Comparison of ENCODE assay signal across 1 fruit fly cellular context in genomic region chrX:7333858-7334800, dm6.
A peak's percentile ranks its signal among the peaks of the same experiment; 100 is the strongest.
TF ChIP-seq lines count a peak whose summit lies in the region.

No protein-coding gene starts in this region.

TF ChIP-seq in whole organism, embryonic, 481 proteins besides CTCF, POLR2A, EP300 and RAD21 (continued from another document and continues in another):
- peak; percentile 2 for TF ChIP-seq Atf3 (GFP tag; optimal IDR thresholded peaks at IDR 0.05; lab: Kevin White, UChicago)
- peak; percentile 51 for TF ChIP-seq CG10147 (GFP tag; optimal IDR thresholded peaks at IDR 0.05; lab: Kevin White, UChicago)
- TF ChIP-seq slp2 (GFP tag; optimal IDR thresholded peaks at IDR 0.05; lab: Kevin White, UChicago) = peak; percentile 24
- TF ChIP-seq CG17829 (tag; optimal IDR thresholded peaks at IDR 0.05; lab: Kevin White, UChicago) = no peak
- no peak for TF ChIP-seq br (optimal IDR thresholded peaks at IDR 0.05; lab: Kevin White, UChicago)
- TF ChIP-seq chif (GFP tag; optimal IDR thresholded peaks at IDR 0.05; lab: Kevin White, UChicago) = peak in 1 of 2 experiments; percentile 52
- TF ChIP-seq Eip74EF (GFP tag; optimal IDR thresholded peaks at IDR 0.05; lab: Kevin White, UChicago) = no peak
- TF ChIP-seq CG15601 (tag; optimal IDR thresholded peaks at IDR 0.05; lab: Kevin White, UChicago) = no peak
- TF ChIP-seq stc (GFP tag; IDR thresholded peaks at IDR 0.05; lab: Robert Waterston, UW) = no peak
- TF ChIP-seq caup (GFP tag; optimal IDR thresholded peaks at IDR 0.05; lab: Kevin White, UChicago; ENCODE audit: severe bottlenecking) = peak; percentile 45
- no peak for TF ChIP-seq hbn (GFP tag; IDR thresholded peaks at IDR 0.05; lab: Robert Waterston, UW; ENCODE audit: partially characterized antibody)
- TF ChIP-seq Nf-YA (GFP tag; IDR thresholded peaks at IDR 0.05; lab: Robert Waterston, UW) = no peak
- TF ChIP-seq CG17385 (GFP tag; optimal IDR thresholded peaks at IDR 0.05; lab: Kevin White, UChicago) = no peak
- TF ChIP-seq dan (GFP tag; IDR thresholded peaks at IDR 0.05; lab: Robert Waterston, UW) = no peak
- TF ChIP-seq CG30020 (tag; optimal IDR thresholded peaks at IDR 0.05; lab: Kevin White, UChicago) = no peak
- no peak for TF ChIP-seq ato (GFP tag; IDR thresholded peaks at IDR 0.05; lab: Robert Waterston, UW; ENCODE audit: partially characterized antibody)
- TF ChIP-seq fd96Cb (tag; optimal IDR thresholded peaks at IDR 0.05; lab: Kevin White, UChicago) = no peak
- peak; percentile 45; the same call in 1 of the 2 replicates for TF ChIP-seq CG14014 (GFP tag; IDR thresholded peaks at IDR 0.05; lab: Robert Waterston, UW)
- no peak for TF ChIP-seq CG8924 (tag; optimal IDR thresholded peaks at IDR 0.05; lab: Kevin White, UChicago)
- TF ChIP-seq CG4820 (GFP tag; optimal IDR thresholded peaks at IDR 0.05; lab: Kevin White, UChicago) = no peak
- peak; percentile 34 for TF ChIP-seq ind (GFP tag; optimal IDR thresholded peaks at IDR 0.05; lab: Kevin White, UChicago)
- no peak for TF ChIP-seq tll (GFP tag; optimal IDR thresholded peaks at IDR 0.05; lab: Kevin White, UChicago)
- TF ChIP-seq gfzf (GFP tag; optimal IDR thresholded peaks at IDR 0.05; lab: Kevin White, UChicago) = no peak
- TF ChIP-seq CG3838 (GFP tag; optimal IDR thresholded peaks at IDR 0.05; lab: Kevin White, UChicago) = no peak
- no peak for TF ChIP-seq CG11085 (GFP tag; IDR thresholded peaks at IDR 0.05; lab: Robert Waterston, UW)
- TF ChIP-seq Sry-δ (GFP tag; optimal IDR thresholded peaks at IDR 0.05; lab: Kevin White, UChicago) = no peak
- peak; percentile 54 for TF ChIP-seq CG9609 (GFP tag; optimal IDR thresholded peaks at IDR 0.05; lab: Kevin White, UChicago)
- no peak for TF ChIP-seq CG32767 (GFP tag; IDR thresholded peaks at IDR 0.05; lab: Robert Waterston, UW)
- TF ChIP-seq Dp (GFP tag; optimal IDR thresholded peaks at IDR 0.05; lab: Kevin White, UChicago) = no peak
- TF ChIP-seq CG8388 (GFP tag; optimal IDR thresholded peaks at IDR 0.05; lab: Kevin White, UChicago) = no peak
- TF ChIP-seq ATbp (GFP tag; optimal IDR thresholded peaks at IDR 0.05; lab: Kevin White, UChicago) = no peak
- no peak for TF ChIP-seq CG30431 (GFP tag; optimal IDR thresholded peaks at IDR 0.05; lab: Kevin White, UChicago)
- no peak for TF ChIP-seq CG10267 (tag; optimal IDR thresholded peaks at IDR 0.05; lab: Kevin White, UChicago)
- TF ChIP-seq CG17912 (GFP tag; optimal IDR thresholded peaks at IDR 0.05; lab: Kevin White, UChicago) = no peak
- TF ChIP-seq yki (optimal IDR thresholded peaks at IDR 0.05; lab: Kevin White, UChicago) = no peak
- no peak for TF ChIP-seq kay (GFP tag; optimal IDR thresholded peaks at IDR 0.05; lab: Kevin White, UChicago)
- TF ChIP-seq CG12659 (GFP tag; optimal IDR thresholded peaks at IDR 0.05; lab: Kevin White, UChicago) = peak; percentile 26
- peak; percentile 25 for TF ChIP-seq unpg (GFP tag; optimal IDR thresholded peaks at IDR 0.05; lab: Kevin White, UChicago)
- peak; percentile 5 for TF ChIP-seq pum (GFP tag; optimal IDR thresholded peaks at IDR 0.05; lab: Kevin White, UChicago)
- TF ChIP-seq Sox100B (GFP tag; optimal IDR thresholded peaks at IDR 0.05; lab: Kevin White, UChicago) = no peak
- TF ChIP-seq CG1792 (GFP tag; optimal IDR thresholded peaks at IDR 0.05; lab: Kevin White, UChicago) = peak; percentile 38
- TF ChIP-seq B-H1 (GFP tag; IDR thresholded peaks at IDR 0.05; lab: Robert Waterston, UW) = no peak
- peak; percentile 47 for TF ChIP-seq Atf-2 (GFP tag; optimal IDR thresholded peaks at IDR 0.05; lab: Kevin White, UChicago)
- TF ChIP-seq pita (GFP tag; optimal IDR thresholded peaks at IDR 0.05; lab: Kevin White, UChicago) = no peak
- TF ChIP-seq Hr39 (optimal IDR thresholded peaks at IDR 0.05; lab: Kevin White, UChicago) = no peak
- TF ChIP-seq ERR (GFP tag; optimal IDR thresholded peaks at IDR 0.05; lab: Kevin White, UChicago) = no peak
- peak; percentile 17 for TF ChIP-seq Ssrp (tag; optimal IDR thresholded peaks at IDR 0.05; lab: Kevin White, UChicago)
- no peak for TF ChIP-seq CG7372 (GFP tag; IDR thresholded peaks at IDR 0.05; lab: Robert Waterston, UW)
- no peak for TF ChIP-seq HLHmδ (GFP tag; optimal IDR thresholded peaks at IDR 0.05; lab: Kevin White, UChicago)
- peak; percentile 38 for TF ChIP-seq sqz (GFP tag; optimal IDR thresholded peaks at IDR 0.05; lab: Kevin White, UChicago)
- TF ChIP-seq CG4617 (GFP tag; optimal IDR thresholded peaks at IDR 0.05; lab: Kevin White, UChicago; ENCODE audit: borderline replicate concordance) = no peak
- no peak for TF ChIP-seq bowl (GFP tag; IDR thresholded peaks at IDR 0.05; lab: Robert Waterston, UW)
- TF ChIP-seq CG7987 (GFP tag; optimal IDR thresholded peaks at IDR 0.05; lab: Kevin White, UChicago) = no peak
- TF ChIP-seq CG7928 (GFP tag; optimal IDR thresholded peaks at IDR 0.05; lab: Kevin White, UChicago) = no peak
- no peak for TF ChIP-seq Fer1 (GFP tag; optimal IDR thresholded peaks at IDR 0.05; lab: Kevin White, UChicago)
- no peak for TF ChIP-seq Dek (tag; optimal IDR thresholded peaks at IDR 0.05; lab: Kevin White, UChicago)
- no peak for TF ChIP-seq wor (GFP tag; IDR thresholded peaks at IDR 0.05; lab: Robert Waterston, UW)
- peak; percentile 37 for TF ChIP-seq bcd (GFP tag; optimal IDR thresholded peaks at IDR 0.05; lab: Kevin White, UChicago)
- no peak for TF ChIP-seq lbe (GFP tag; optimal IDR thresholded peaks at IDR 0.05; lab: Kevin White, UChicago)
- no peak for TF ChIP-seq Hand (GFP tag; optimal IDR thresholded peaks at IDR 0.05; lab: Kevin White, UChicago)
- TF ChIP-seq CG3281 (GFP tag; optimal IDR thresholded peaks at IDR 0.05; lab: Kevin White, UChicago) = peak; percentile 69
- TF ChIP-seq MTF-1 (GFP tag; optimal IDR thresholded peaks at IDR 0.05; lab: Kevin White, UChicago; ENCODE audit: borderline replicate concordance) = no peak
- TF ChIP-seq h (optimal IDR thresholded peaks at IDR 0.05; lab: Kevin White, UChicago) = no peak
- no peak for TF ChIP-seq Sry-β (GFP tag; optimal IDR thresholded peaks at IDR 0.05; lab: Kevin White, UChicago)
- peak; percentile 3 for TF ChIP-seq dmrt99B (tag; optimal IDR thresholded peaks at IDR 0.05; lab: Kevin White, UChicago)
- TF ChIP-seq ab (GFP tag; optimal IDR thresholded peaks at IDR 0.05; lab: Kevin White, UChicago) = no peak
- peak; percentile 7 for TF ChIP-seq ems (GFP tag; optimal IDR thresholded peaks at IDR 0.05; lab: Kevin White, UChicago)
- no peak for TF ChIP-seq kni (GFP tag; optimal IDR thresholded peaks at IDR 0.05; lab: Kevin White, UChicago)
- no peak for TF ChIP-seq CG10565 (GFP tag; optimal IDR thresholded peaks at IDR 0.05; lab: Kevin White, UChicago)
- TF ChIP-seq ssp (GFP tag; IDR thresholded peaks at IDR 0.05; lab: Robert Waterston, UW) = no peak
- no peak for TF ChIP-seq btn (GFP tag; optimal IDR thresholded peaks at IDR 0.05; lab: Kevin White, UChicago)
- TF ChIP-seq ewg (GFP tag; optimal IDR thresholded peaks at IDR 0.05; lab: Kevin White, UChicago) = no peak
- TF ChIP-seq CG6175 (GFP tag; IDR thresholded peaks at IDR 0.05; lab: Robert Waterston, UW) = no peak
- no peak for TF ChIP-seq psq (GFP tag; optimal IDR thresholded peaks at IDR 0.05; lab: Kevin White, UChicago)
- no peak for TF ChIP-seq HmgD (GFP tag; optimal IDR thresholded peaks at IDR 0.05; lab: Kevin White, UChicago)
- TF ChIP-seq CG11398 (GFP tag; optimal IDR thresholded peaks at IDR 0.05; lab: Kevin White, UChicago) = peak; percentile 58
- TF ChIP-seq CG15269 (tag; optimal IDR thresholded peaks at IDR 0.05; lab: Kevin White, UChicago) = peak; percentile 24
- no peak for TF ChIP-seq salm (tag; optimal IDR thresholded peaks at IDR 0.05; lab: Kevin White, UChicago)
- TF ChIP-seq MESR4 (GFP tag; optimal IDR thresholded peaks at IDR 0.05; lab: Kevin White, UChicago) = no peak
- no peak for TF ChIP-seq bbx (GFP tag; IDR thresholded peaks at IDR 0.05; lab: Robert Waterston, UW; ENCODE audit: partially characterized antibody)
- no peak for TF ChIP-seq Stat92E (GFP tag; optimal IDR thresholded peaks at IDR 0.05; lab: Kevin White, UChicago)
- TF ChIP-seq Pdp1 (GFP tag; optimal IDR thresholded peaks at IDR 0.05; lab: Kevin White, UChicago) = peak in 1 of 2 experiments; percentile 18
- no peak for TF ChIP-seq CG2202 (tag; optimal IDR thresholded peaks at IDR 0.05; lab: Kevin White, UChicago)
- no peak; the same call in 1 of the 2 replicates for TF ChIP-seq wdn (GFP tag; IDR thresholded peaks at IDR 0.05; lab: Robert Waterston, UW)
- TF ChIP-seq sens-2 (GFP tag; IDR thresholded peaks at IDR 0.05; lab: Robert Waterston, UW) = no peak
- peak; percentile 69; the same call in 2 of the 4 replicates for TF ChIP-seq chinmo (GFP tag; IDR thresholded peaks at IDR 0.05; lab: Robert Waterston, UW; ENCODE audit: partially characterized antibody)
- TF ChIP-seq fd102C (GFP tag; optimal IDR thresholded peaks at IDR 0.05; lab: Kevin White, UChicago) = no peak
- TF ChIP-seq rib (GFP tag; IDR thresholded peaks at IDR 0.05; lab: Robert Waterston, UW) = no peak; the same call in 1 of the 2 replicates
- no peak for TF ChIP-seq sna (GFP tag; IDR thresholded peaks at IDR 0.05; lab: Robert Waterston, UW; ENCODE audit: partially characterized antibody)
- no peak for TF ChIP-seq crp (GFP tag; optimal IDR thresholded peaks at IDR 0.05; lab: Kevin White, UChicago)
- peak; percentile 28 for TF ChIP-seq D19B (GFP tag; optimal IDR thresholded peaks at IDR 0.05; lab: Kevin White, UChicago)
- no peak for TF ChIP-seq CG11504 (tag; optimal IDR thresholded peaks at IDR 0.05; lab: Kevin White, UChicago)
- peak; percentile 37 for TF ChIP-seq PHDP (tag; optimal IDR thresholded peaks at IDR 0.05; lab: Kevin White, UChicago)
- TF ChIP-seq CG4854 (GFP tag; optimal IDR thresholded peaks at IDR 0.05; lab: Kevin White, UChicago) = no peak
- TF ChIP-seq CG30403 (GFP tag; optimal IDR thresholded peaks at IDR 0.05; lab: Kevin White, UChicago) = peak; percentile 58
- peak; percentile 69 for TF ChIP-seq ftz-f1 (GFP tag; optimal IDR thresholded peaks at IDR 0.05; lab: Kevin White, UChicago)
- no peak for TF ChIP-seq CG5245 (GFP tag; optimal IDR thresholded peaks at IDR 0.05; lab: Kevin White, UChicago)
- no peak for TF ChIP-seq Six4 (GFP tag; optimal IDR thresholded peaks at IDR 0.05; lab: Kevin White, UChicago)
- TF ChIP-seq vvl (GFP tag; IDR thresholded peaks at IDR 0.05; lab: Robert Waterston, UW) = peak; percentile 14; the same call in 1 of the 2 replicates
- TF ChIP-seq onecut (GFP tag; IDR thresholded peaks at IDR 0.05; lab: Robert Waterston, UW) = no peak
- peak; percentile 23; the same call in 1 of the 2 replicates for TF ChIP-seq Xrp1 (GFP tag; IDR thresholded peaks at IDR 0.05; lab: Robert Waterston, UW)
- no peak for TF ChIP-seq peb (GFP tag; IDR thresholded peaks at IDR 0.05; lab: Robert Waterston, UW)
- no peak for TF ChIP-seq Oli (tag; optimal IDR thresholded peaks at IDR 0.05; lab: Kevin White, UChicago)
- TF ChIP-seq CG12391 (tag; optimal IDR thresholded peaks at IDR 0.05; lab: Kevin White, UChicago) = peak; percentile 24
- no peak for TF ChIP-seq CG8290 (GFP tag; optimal IDR thresholded peaks at IDR 0.05; lab: Kevin White, UChicago)
- TF ChIP-seq CG8290 (tag; optimal IDR thresholded peaks at IDR 0.05; lab: Kevin White, UChicago) = no peak
- no peak for TF ChIP-seq CG11247 (GFP tag; IDR thresholded peaks at IDR 0.05; lab: Robert Waterston, UW)
- TF ChIP-seq CG1024 (GFP tag; IDR thresholded peaks at IDR 0.05; lab: Robert Waterston, UW) = no peak
- TF ChIP-seq Awh (GFP tag; IDR thresholded peaks at IDR 0.05; lab: Robert Waterston, UW) = no peak
- TF ChIP-seq CG8089 (GFP tag; optimal IDR thresholded peaks at IDR 0.05; lab: Kevin White, UChicago) = no peak
- no peak; the same call in 1 of the 2 replicates for TF ChIP-seq Poxn (GFP tag; IDR thresholded peaks at IDR 0.05; lab: Robert Waterston, UW)
- no peak for TF ChIP-seq CG1603 (tag; optimal IDR thresholded peaks at IDR 0.05; lab: Kevin White, UChicago)
- TF ChIP-seq CG7839 (tag; optimal IDR thresholded peaks at IDR 0.05; lab: Kevin White, UChicago) = peak; percentile 31
- peak; percentile 30 to 66 for TF ChIP-seq dpn (GFP tag; optimal IDR thresholded peaks at IDR 0.05; lab: Kevin White, UChicago)
- no peak for TF ChIP-seq so (GFP tag; IDR thresholded peaks at IDR 0.05; lab: Robert Waterston, UW)
- TF ChIP-seq chm (GFP tag; IDR thresholded peaks at IDR 0.05; lab: Robert Waterston, UW) = no peak
- no peak for TF ChIP-seq Deaf1 (tag; optimal IDR thresholded peaks at IDR 0.05; lab: Kevin White, UChicago)
- no peak for TF ChIP-seq D19A (tag; optimal IDR thresholded peaks at IDR 0.05; lab: Kevin White, UChicago)
- TF ChIP-seq da (GFP tag; optimal IDR thresholded peaks at IDR 0.05; lab: Kevin White, UChicago) = peak; percentile 42
- no peak for TF ChIP-seq mld (GFP tag; IDR thresholded peaks at IDR 0.05; lab: Robert Waterston, UW; ENCODE audit: partially characterized antibody)
- no peak for TF ChIP-seq Dref (GFP tag; IDR thresholded peaks at IDR 0.05; lab: Robert Waterston, UW)
- no peak for TF ChIP-seq hkb (optimal IDR thresholded peaks at IDR 0.05; lab: Kevin White, UChicago)
- no peak for TF ChIP-seq hkb (GFP tag; IDR thresholded peaks at IDR 0.05; lab: Robert Waterston, UW)
- peak; percentile 9 for TF ChIP-seq CG3163 (GFP tag; optimal IDR thresholded peaks at IDR 0.05; lab: Kevin White, UChicago)
- no peak for TF ChIP-seq CG9876 (GFP tag; optimal IDR thresholded peaks at IDR 0.05; lab: Kevin White, UChicago)
- TF ChIP-seq CG7963 (GFP tag; IDR thresholded peaks at IDR 0.05; lab: Robert Waterston, UW; ENCODE audit: partially characterized antibody) = no peak
- peak; percentile 2 for TF ChIP-seq CG18619 (GFP tag; optimal IDR thresholded peaks at IDR 0.05; lab: Kevin White, UChicago)
- no peak for TF ChIP-seq YL-1 (GFP tag; optimal IDR thresholded peaks at IDR 0.05; lab: Kevin White, UChicago)
- no peak for TF ChIP-seq dm (GFP tag; optimal IDR thresholded peaks at IDR 0.05; lab: Kevin White, UChicago)
- no peak for TF ChIP-seq CG18011 (GFP tag; optimal IDR thresholded peaks at IDR 0.05; lab: Kevin White, UChicago)
- peak; percentile 24 for TF ChIP-seq fd3F (GFP tag; optimal IDR thresholded peaks at IDR 0.05; lab: Kevin White, UChicago)
- TF ChIP-seq Camta (GFP tag; optimal IDR thresholded peaks at IDR 0.05; lab: Kevin White, UChicago) = peak; percentile 2
- TF ChIP-seq trh (GFP tag; optimal IDR thresholded peaks at IDR 0.05; lab: Kevin White, UChicago) = no peak
- TF ChIP-seq mirr (GFP tag; optimal IDR thresholded peaks at IDR 0.05; lab: Kevin White, UChicago) = peak; percentile 61
- TF ChIP-seq tio (GFP tag; optimal IDR thresholded peaks at IDR 0.05; lab: Kevin White, UChicago) = peak; percentile 25
- TF ChIP-seq B-H2 (GFP tag; optimal IDR thresholded peaks at IDR 0.05; lab: Kevin White, UChicago) = no peak
- TF ChIP-seq CG11456 (GFP tag; IDR thresholded peaks at IDR 0.05; lab: Robert Waterston, UW) = no peak
